Worm (Caenorhabditis elegans) whole organism, early embryonic: ENCODE measurements around the gene F58F6.5.

ENCODE experiments used
- hmg-4 ChIP-seq: fragments of 200-800 bp; sonication (Bioruptor generic); optimal IDR thresholded peaks from 2 replicates; lab custom pipeline; 2018; ENCODE audit warnings: mild to moderate bottlenecking, missing genetic modification characterization, missing compliant biosample characterization
- hnd-1 ChIP-seq: sonication (generic microtip); optimal IDR thresholded peaks from 2 replicates; lab custom pipeline; 2016; ENCODE audit warnings: missing genetic modification characterization, missing compliant biosample characterization
- sea-1 ChIP-seq: fragments of 200-800 bp; sonication (Bioruptor generic); conservative IDR thresholded peaks from 2 replicates; pipeline ENCODE4 v1.3.6; 2022; ENCODE audit warnings: missing genetic modification characterization, missing compliant biosample characterization
- tbx-37 ChIP-seq: fragments of 200-800 bp; sonication (Bioruptor generic); conservative IDR thresholded peaks from 2 replicates; pipeline ENCODE4 v1.3.6; 2022; ENCODE audit warnings: missing genetic modification reagents, missing genetic modification characterization, missing compliant biosample characterization

DNA sequence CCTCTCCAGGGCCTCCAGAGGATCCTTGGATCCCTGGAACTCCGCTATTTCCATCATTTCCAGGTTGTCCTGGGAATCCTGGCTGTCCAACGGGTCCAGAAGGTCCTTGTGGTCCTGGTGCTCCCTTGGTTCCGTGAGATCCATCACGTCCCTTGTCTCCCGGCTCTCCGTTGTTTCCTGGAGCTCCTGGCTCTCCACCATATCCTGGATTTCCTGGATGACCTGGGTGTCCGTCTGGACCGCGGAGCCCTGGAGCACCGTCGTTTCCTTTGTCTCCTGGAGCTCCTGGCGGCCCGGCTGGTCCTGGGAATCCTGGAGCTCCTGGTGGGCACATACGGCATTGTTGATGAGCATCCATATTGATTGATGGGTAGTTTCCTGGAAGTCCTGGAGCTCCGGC, 10.3 kb downstream of the F58F6.5 start:
- TF ChIP-seq hnd-1 (tag; lab: Kevin White, UChicago) (no peak), sea-1 (GFP tag; lab: Robert Waterston, UW) (no peak), tbx-37 (GFP tag; lab: Robert Waterston, UW) (no peak), hmg-4 (GFP tag; lab: Kevin White, UChicago) (no peak)
